Fruit fly (Drosophila melanogaster): ENCODE measurements around the gene Prosbeta3.

Gene Prosbeta3

DNA sequence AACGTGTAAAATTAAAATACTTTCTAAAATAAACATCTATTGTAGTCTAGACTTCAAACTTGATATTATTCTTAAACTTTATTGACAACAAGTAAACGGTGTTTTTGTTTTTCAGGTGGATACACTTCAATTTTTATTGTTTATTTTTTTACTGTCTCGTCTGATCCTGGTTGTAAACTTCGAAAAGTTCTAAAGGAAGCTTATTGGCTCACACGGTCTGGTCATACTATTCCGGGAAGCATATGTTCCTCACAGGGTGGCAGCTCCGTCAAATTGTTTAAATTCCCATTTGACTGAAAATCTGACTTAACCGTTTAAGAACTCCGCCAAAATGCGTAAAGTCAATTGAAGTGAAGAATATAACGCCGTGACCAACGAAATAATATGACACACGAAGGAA lies 2.2 kb upstream of the Prosbeta3 start, which contains the start of gene CG11983:
CG11983 (plus strand) TSS at position 120 of the 400 bp plus-strand sequence.
- TF ChIP-seq usp (GFP tag; optimal IDR thresholded peaks at IDR 0.05) = no peak
- no peak for TF ChIP-seq Dll (optimal IDR thresholded peaks at IDR 0.05)
- TF ChIP-seq psq (optimal IDR thresholded peaks at IDR 0.05) = no peak
- TF ChIP-seq pan (optimal IDR thresholded peaks at IDR 0.05) = no peak
- no peak for TF ChIP-seq CG8478 (optimal IDR thresholded peaks at IDR 0.05)
- no peak for TF ChIP-seq EcR (GFP tag; optimal IDR thresholded peaks at IDR 0.05)

DNA sequence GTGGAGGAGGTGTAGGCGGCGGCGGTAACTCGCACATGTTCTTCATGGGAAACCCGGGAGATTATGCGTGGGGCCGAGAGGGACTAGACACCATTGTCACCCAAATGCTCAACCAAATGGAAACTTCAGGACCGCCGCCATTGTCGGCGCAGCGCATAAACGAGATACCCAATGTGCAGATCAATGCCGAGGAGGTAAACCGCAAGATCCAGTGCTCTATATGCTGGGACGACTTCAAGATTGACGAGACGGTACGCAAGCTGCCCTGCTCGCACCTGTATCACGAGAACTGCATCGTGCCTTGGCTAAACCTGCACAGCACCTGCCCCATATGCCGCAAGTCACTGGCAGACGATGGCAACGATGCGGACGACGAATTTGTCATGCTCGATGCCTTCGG lies 1.2 kb upstream of the Prosbeta3 start:
- TF ChIP-seq pan (optimal IDR thresholded peaks at IDR 0.05) = no peak

DNA sequence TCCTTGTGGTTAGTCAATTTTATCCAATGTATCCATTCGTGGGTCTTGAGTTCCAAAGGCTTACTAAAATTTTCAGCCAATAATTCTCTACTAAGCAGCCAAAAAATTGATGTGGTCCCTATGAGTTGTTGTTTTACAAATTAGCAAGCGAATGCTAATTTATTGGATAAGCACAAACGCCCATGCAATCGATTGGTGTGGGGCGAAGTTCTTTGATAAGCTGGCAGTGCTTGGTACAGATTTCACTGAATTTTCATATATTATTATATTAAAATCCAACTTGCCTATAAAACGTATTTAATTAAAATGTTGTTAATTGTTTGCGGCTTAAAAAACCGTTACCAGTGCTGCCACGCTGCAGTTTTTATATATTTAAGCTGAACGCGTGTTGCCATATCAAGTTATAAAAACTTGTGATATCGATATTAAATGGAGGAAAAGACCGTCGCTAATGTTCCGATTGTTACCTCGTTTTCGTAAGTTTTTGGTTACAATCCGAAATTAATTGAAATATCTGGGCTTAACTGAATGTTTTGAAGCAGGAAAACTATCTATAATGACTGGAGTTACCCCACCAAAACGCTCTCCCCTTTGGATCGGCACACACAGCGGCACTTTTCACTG lies 2.3 kb downstream of the Prosbeta3 start, which contains the start of the genes CG31100 and CG11980:
CG31100 (minus strand) TSS at position 51 of the 624 bp plus-strand sequence.
CG11980 (plus strand) TSS at position 418 of the 624 bp plus-strand sequence.
- TF ChIP-seq psq (optimal IDR thresholded peaks at IDR 0.05) (no peak), EcR (GFP tag; optimal IDR thresholded peaks at IDR 0.05) (no peak), usp (GFP tag; optimal IDR thresholded peaks at IDR 0.05) (no peak), Dll (optimal IDR thresholded peaks at IDR 0.05) (no peak), CG8478 (optimal IDR thresholded peaks at IDR 0.05) (no peak), pan (optimal IDR thresholded peaks at IDR 0.05) (no peak)

DNA sequence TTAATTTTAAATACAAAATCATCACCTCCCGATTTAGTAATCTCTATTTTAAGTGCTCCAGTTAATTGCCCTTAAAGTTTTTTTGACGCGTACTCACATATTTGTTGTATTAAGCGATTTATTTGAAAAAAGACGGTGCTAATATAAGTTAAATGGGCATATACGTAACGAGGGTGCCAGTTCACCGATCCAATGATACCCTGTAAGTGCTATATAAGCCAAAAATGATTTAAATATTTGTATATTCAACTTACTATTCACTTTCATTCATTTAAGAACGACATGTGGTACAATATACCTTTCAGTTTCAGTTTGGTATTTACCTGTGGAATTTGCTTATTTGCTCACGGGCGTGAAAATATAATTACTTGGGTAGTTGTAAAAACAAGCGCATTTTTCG lies 3.5 kb downstream of the Prosbeta3 start:
- no peak for TF ChIP-seq Dll (optimal IDR thresholded peaks at IDR 0.05)
- TF ChIP-seq usp (GFP tag; optimal IDR thresholded peaks at IDR 0.05) = no peak
- TF ChIP-seq EcR (GFP tag; optimal IDR thresholded peaks at IDR 0.05) = no peak
- no peak for TF ChIP-seq psq (optimal IDR thresholded peaks at IDR 0.05)
- no peak for TF ChIP-seq CG8478 (optimal IDR thresholded peaks at IDR 0.05)
- no peak for TF ChIP-seq pan (optimal IDR thresholded peaks at IDR 0.05)

DNA sequence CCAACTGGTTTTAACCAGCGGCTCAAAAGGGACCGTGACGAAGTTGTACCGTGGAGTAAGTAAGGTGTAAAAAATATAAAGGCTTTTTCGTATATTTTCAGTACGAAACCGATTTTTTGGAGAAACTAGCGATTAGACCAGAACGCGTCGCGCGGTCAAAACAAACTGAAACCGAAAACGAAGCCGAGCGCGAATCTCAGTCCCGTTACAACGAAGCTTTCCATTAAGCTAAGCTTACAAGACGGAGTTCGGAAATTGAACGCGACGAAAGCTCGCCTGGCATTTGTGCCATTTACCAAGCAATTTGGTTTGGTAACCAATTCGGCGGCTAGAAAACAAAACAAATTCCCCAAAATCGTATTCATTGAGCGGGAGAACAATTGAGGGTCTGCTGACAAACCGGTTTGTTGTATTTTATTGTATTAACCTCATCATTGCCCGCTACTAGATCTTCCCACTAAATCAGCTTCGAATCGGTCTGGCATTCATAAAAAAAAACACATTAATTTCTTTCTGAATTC lies 4.2 kb downstream of the Prosbeta3 start:
- TF ChIP-seq EcR (GFP tag; optimal IDR thresholded peaks at IDR 0.05) = no peak
- TF ChIP-seq psq (optimal IDR thresholded peaks at IDR 0.05) = no peak
- no peak for TF ChIP-seq Dll (optimal IDR thresholded peaks at IDR 0.05)
- TF ChIP-seq pan (optimal IDR thresholded peaks at IDR 0.05) = no peak
- TF ChIP-seq CG8478 (optimal IDR thresholded peaks at IDR 0.05) = no peak
- TF ChIP-seq usp (GFP tag; optimal IDR thresholded peaks at IDR 0.05) = no peak

DNA sequence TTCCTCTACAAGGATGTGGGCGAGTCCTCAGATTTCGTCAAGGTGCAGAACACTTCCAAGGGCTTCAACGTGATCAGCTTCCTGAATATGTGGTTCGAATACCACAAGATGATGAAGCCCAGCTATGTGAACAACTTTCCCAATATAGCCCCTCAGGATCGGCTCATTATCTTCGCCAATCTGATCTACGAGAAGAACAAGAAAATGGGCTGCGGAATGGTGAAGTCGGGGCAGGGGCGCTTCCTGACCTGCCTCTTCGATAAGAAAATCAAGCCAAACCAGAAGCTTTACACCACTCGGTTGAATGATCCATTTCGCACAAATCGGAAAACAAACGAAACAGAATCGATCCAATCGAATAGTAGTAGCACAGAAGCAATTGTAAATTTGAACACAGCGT lies 7.8 kb downstream of the Prosbeta3 start:
- TF ChIP-seq psq (optimal IDR thresholded peaks at IDR 0.05) (no peak), usp (GFP tag; optimal IDR thresholded peaks at IDR 0.05) (no peak), Dll (optimal IDR thresholded peaks at IDR 0.05) (no peak), EcR (GFP tag; optimal IDR thresholded peaks at IDR 0.05) (no peak), CG8478 (optimal IDR thresholded peaks at IDR 0.05) (no peak), pan (optimal IDR thresholded peaks at IDR 0.05) (no peak)

DNA sequence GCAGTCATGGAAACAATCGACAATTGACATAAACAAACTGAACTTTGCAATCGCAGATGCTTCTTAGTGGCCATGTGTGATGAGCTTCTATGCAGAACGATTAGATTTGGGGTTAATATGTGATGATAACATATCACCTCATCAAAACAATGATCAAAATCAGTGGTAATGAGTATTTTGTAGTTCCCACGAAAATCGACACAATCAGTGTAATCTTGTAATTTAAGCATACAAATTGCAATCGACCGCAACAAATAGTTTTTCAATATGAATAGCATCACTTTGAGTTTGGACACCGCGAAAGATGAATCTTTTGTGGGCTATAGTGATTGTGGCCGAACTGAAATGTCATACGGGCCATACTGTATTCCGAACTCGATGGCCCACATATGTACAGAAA lies 8.6 kb downstream of the Prosbeta3 start, which contains the start of gene CG11977:
CG11977 (plus strand) TSS at position 301 of the 400 bp plus-strand sequence.
- TF ChIP-seq usp (GFP tag; optimal IDR thresholded peaks at IDR 0.05) = no peak

DNA sequence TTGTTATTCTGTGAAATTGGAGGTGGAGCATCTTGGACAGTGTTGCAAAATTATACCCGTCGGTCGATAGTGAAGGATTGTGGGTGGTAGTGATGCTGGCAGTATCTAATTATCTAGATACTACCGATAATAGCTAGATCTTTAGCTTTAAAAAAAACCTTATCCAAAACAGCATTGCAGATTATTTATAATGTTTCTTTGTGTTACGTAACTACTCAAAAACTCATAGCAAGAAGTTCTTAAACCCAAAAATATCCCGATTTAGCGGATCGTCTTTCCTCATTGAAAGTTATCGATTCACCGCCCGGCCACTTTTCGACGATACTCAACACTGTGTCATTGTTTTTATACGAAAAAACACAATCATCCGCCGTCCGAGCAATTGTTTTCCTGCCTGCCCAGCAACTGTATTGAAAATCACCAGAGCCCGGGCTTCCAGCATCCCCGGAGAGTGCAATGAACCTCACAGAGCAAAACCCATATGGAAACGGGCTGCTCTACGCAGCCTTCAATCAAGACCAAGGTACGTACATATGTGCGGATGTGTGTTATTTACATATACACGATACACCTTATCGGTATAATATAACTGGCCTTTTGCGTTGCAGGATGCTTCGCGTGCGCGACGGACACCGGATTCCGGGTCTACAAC lies 13.0 kb downstream of the Prosbeta3 start, which contains the start of gene CG11975:
CG11975 (plus strand) TSS at position 326 of the 652 bp plus-strand sequence.
- TF ChIP-seq EcR (GFP tag; optimal IDR thresholded peaks at IDR 0.05) = no peak
- TF ChIP-seq CG8478 (optimal IDR thresholded peaks at IDR 0.05) = no peak
- TF ChIP-seq usp (GFP tag; optimal IDR thresholded peaks at IDR 0.05) = no peak
- no peak for TF ChIP-seq pan (optimal IDR thresholded peaks at IDR 0.05)
- no peak for TF ChIP-seq psq (optimal IDR thresholded peaks at IDR 0.05)
- TF ChIP-seq Dll (optimal IDR thresholded peaks at IDR 0.05) = no peak

DNA sequence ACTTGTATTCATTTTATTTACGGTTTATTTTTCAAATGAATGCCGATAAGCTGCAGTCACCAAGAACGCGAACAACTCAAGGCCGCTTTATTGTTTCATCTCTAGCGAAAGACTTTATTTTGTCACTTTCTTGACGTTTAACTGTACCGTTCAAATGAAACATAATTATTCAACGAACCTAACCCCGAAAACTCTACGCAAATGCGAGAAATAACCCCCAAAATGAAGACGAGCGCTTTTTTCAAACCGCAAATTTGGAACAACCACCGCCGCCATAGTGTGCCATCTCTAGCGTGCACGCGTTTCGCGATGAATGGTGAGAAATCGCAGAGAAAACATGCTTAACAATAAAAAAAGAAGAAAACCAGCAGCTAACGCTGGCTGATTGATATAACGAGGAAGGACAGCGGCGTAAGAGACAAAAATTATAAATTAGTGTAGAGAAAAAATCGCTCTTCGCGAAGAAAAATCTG lies 21.4 kb downstream of the Prosbeta3 start, which contains the start of gene CG11970:
CG11970 (plus strand) TSS at position 117 of the 473 bp plus-strand sequence.
- TF ChIP-seq usp (GFP tag; optimal IDR thresholded peaks at IDR 0.05) (no peak), psq (optimal IDR thresholded peaks at IDR 0.05) (no peak), CG8478 (optimal IDR thresholded peaks at IDR 0.05) (no peak), EcR (GFP tag; optimal IDR thresholded peaks at IDR 0.05) (no peak), Dll (optimal IDR thresholded peaks at IDR 0.05) (no peak), pan (optimal IDR thresholded peaks at IDR 0.05) (no peak)

DNA sequence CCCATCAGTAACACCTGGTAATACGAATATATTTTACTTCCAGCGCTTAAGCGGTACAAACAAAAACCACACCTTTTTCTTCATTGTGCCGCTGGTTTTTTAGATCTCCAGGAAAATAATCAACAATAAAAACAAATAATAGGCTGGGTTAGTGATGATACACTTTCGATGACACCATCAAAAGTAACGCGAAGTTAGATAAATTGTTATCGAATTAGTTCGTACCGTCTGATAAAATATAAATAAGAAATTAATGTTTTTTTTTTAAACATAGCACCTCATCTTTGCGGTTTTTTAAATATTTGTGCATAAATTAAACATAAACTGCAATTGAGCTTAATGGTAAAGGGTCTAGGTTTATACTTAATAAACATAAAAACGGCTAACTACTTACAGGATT lies 21.9 kb downstream of the Prosbeta3 start, which contains the start of gene RagA-B:
RagA-B (minus strand) TSS at position 175 of the 400 bp plus-strand sequence.
- TF ChIP-seq CG8478 (optimal IDR thresholded peaks at IDR 0.05) = no peak
- no peak for TF ChIP-seq usp (GFP tag; optimal IDR thresholded peaks at IDR 0.05)

DNA sequence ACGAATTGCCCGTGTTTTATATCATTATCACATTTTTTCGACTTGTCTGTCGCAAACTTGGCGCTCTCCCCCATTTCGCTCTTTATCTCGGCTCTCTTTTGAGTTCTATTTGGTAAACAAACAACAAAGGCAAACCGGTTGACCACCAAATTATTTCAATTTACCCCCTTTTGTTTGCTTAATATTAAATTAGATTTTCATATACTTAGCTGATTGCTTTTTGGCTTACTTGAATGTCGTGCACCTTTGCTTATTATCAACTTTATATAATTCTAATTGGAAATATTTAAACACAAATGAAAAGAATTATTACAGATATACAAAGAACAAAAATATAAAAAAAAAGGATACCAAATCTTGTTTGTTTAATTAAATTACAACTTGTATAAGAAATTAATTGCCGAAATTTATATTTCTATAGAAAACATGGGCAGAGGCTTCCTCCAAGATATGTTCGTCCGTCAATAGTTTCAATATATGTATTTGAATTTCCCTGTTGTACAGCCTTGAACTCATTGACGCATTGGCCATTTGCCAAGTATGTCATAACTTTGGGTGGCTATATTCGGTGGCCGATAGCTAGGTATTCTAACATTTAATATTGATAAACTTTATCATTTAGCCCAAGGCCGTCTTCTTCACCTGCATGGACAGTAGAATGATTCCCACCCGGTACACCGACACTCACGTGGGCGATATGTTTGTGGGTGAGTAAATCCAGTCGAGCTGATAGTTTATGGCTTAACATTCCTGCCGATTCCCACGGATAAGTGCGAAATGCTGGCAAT lies 24.6 kb downstream of the Prosbeta3 start:
- TF ChIP-seq Dll (optimal IDR thresholded peaks at IDR 0.05) (no peak), pan (optimal IDR thresholded peaks at IDR 0.05) (no peak), CG8478 (optimal IDR thresholded peaks at IDR 0.05) (no peak), psq (optimal IDR thresholded peaks at IDR 0.05) (no peak), EcR (GFP tag; optimal IDR thresholded peaks at IDR 0.05) (no peak), usp (GFP tag; optimal IDR thresholded peaks at IDR 0.05) (no peak)

DNA sequence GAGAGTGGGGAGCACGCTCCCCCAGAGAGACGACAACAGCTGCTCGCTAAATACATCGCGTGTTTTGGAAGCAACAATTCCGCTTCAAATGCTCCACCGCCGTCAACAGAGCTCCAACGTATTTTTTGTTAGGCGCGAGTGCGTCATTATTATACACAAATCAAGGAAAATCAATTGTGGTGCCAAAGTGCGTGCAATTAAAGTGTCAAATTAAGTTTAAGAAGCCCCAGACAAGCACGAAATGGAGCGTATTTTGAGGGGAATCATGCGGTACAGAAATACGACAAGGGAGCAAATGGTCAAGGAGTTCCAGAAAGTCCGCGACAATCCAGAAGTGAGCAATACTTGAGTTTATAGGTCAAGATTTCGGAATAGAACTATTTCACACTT lies 25.3 kb downstream of the Prosbeta3 start, which contains the start of gene CAHbeta:
CAHbeta (plus strand) TSS at position 85 of the 390 bp plus-strand sequence.
- no peak for TF ChIP-seq Dll (optimal IDR thresholded peaks at IDR 0.05)
- no peak for TF ChIP-seq pan (optimal IDR thresholded peaks at IDR 0.05)
- TF ChIP-seq usp (GFP tag; optimal IDR thresholded peaks at IDR 0.05) = no peak
- no peak for TF ChIP-seq EcR (GFP tag; optimal IDR thresholded peaks at IDR 0.05)
- TF ChIP-seq CG8478 (optimal IDR thresholded peaks at IDR 0.05) = no peak
- no peak for TF ChIP-seq psq (optimal IDR thresholded peaks at IDR 0.05)

All from whole organism.